Worm (Caenorhabditis elegans) whole organism, late embryonic: ENCODE results near the gene mrpl-51.

ENCODE experiments used
- K09A11.1 ChIP-seq: sonication (generic microtip); optimal IDR thresholded peaks from 2 replicates; lab custom pipeline; 2017; ENCODE audit warnings: antibody characterized with exemption, mild to moderate bottlenecking, missing genetic modification characterization, missing compliant biosample characterization; ENCODE audit not compliant: insufficient read depth
- ceh-9 ChIP-seq: sonication (generic microtip); optimal IDR thresholded peaks from 2 replicates; lab custom pipeline; 2016; ENCODE audit warnings: mild to moderate bottlenecking, missing genetic modification characterization, inconsistent platforms, missing compliant biosample characterization
- hlh-13 ChIP-seq: fragments of 200-800 bp; sonication (Bioruptor generic); optimal IDR thresholded peaks from 2 replicates; lab custom pipeline; 2018; ENCODE audit warnings: mild to moderate bottlenecking, missing genetic modification characterization, missing compliant biosample characterization
- nhr-11 ChIP-seq: fragments of 150-350 bp; optimal IDR thresholded peaks from 2 replicates; lab custom pipeline; 2014; ENCODE audit warnings: missing biosample characterization, missing genetic modification characterization
- nhr-232 ChIP-seq: sonication (generic microtip); optimal IDR thresholded peaks from 2 replicates; lab custom pipeline; 2016; ENCODE audit warnings: missing genetic modification characterization, missing compliant biosample characterization
- pha-4 ChIP-seq: fragments of 150-350 bp; optimal IDR thresholded peaks from 2 replicates; lab custom pipeline; 2018; ENCODE audit warnings: missing biosample characterization, missing genetic modification reagents, missing genetic modification characterization

ce11 chrIV:12015586-12015985, 15.5 kb upstream of the mrpl-51 start, which contains the start of gene lips-6:
- TF ChIP-seq hlh-13 (GFP tag; lab: Kevin White, UChicago), result no peak
- TF ChIP-seq K09A11.1 (tag; lab: Kevin White, UChicago), result no peak
- TF ChIP-seq ceh-9 (tag; lab: Kevin White, UChicago), result no peak
- no peak for TF ChIP-seq pha-4 (tag; lab: Kevin White, UChicago)
- TF ChIP-seq nhr-232 (tag; lab: Kevin White, UChicago), result no peak
- TF ChIP-seq nhr-11 (tag; lab: Kevin White, UChicago), result no peak
